Worm (Caenorhabditis elegans): ENCODE data around the gene fbxa-62.
"Not testable (repeated sequence)": the region's sequence is repeated elsewhere in the genome, so short reads cannot be mapped to it uniquely, and the experiment has no call there.

DNA sequence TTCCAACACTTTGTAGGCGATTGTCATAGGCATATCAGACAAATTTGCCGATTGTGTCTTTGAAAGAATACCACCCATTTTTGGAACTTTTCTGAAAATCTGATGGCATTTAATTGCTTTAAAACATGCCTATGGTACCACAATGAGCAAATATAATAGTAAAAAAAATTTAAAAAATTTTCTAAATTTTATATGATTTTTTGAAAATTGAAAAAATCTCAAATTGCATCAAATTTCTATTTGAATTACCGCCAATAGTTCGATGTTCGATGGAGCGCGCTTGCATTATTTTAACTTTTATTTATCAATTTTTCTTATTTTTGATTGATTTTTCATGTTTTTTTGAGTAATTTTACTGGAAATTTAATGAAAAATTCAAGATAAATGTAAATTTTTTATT is 33.8 kb downstream of the fbxa-62 start, which contains the start of gene fbxa-42:
- TF ChIP-seq sea-2 (GFP tag; optimal IDR thresholded peaks at IDR 0.05); skn-1 (tag; optimal IDR thresholded peaks at IDR 0.05); elt-3 (tag; optimal IDR thresholded peaks at IDR 0.05); nhr-76 (tag; optimal IDR thresholded peaks at IDR 0.05); R02D3.7 (tag; optimal IDR thresholded peaks at IDR 0.05); fos-1 (tag; optimal IDR thresholded peaks at IDR 0.05): not testable (repeated sequence)
